Worm (Caenorhabditis elegans) whole organism, L1 larva: Measurements from ENCODE around the gene asd-1.

Experiments used
- C04F5.9 ChIP-seq: sonication (generic microtip); optimal IDR thresholded peaks from 2 replicates; lab custom pipeline; 2016; ENCODE audit warnings: missing genetic modification characterization, missing compliant biosample characterization
- ama-1 ChIP-seq: fragments of 150-350 bp; optimal IDR thresholded peaks from 2 replicates; lab custom pipeline; 2014
- blmp-1 ChIP-seq: fragments of 150-350 bp; optimal IDR thresholded peaks from 2 replicates; lab custom pipeline; 2014; ENCODE audit warnings: missing biosample characterization, missing genetic modification characterization
- lin-13 ChIP-seq: fragments of 150-350 bp; optimal IDR thresholded peaks from 2 replicates; lab custom pipeline; 2014; ENCODE audit warnings: missing biosample characterization, missing genetic modification reagents, missing genetic modification characterization
- lin-14 ChIP-seq: fragments of 200-800 bp; sonication (Bioruptor generic); optimal IDR thresholded peaks from 2 replicates; lab custom pipeline; 2018; ENCODE audit warnings: mild to moderate bottlenecking, missing genetic modification characterization, moderate library complexity, missing compliant biosample characterization
- nhr-20 ChIP-seq: sonication (generic microtip); optimal IDR thresholded peaks from 2 replicates; lab custom pipeline; 2016; ENCODE audit warnings: mild to moderate bottlenecking, missing genetic modification characterization, missing compliant biosample characterization
- zip-4 ChIP-seq: fragments of 200-800 bp; sonication (Bioruptor generic); optimal IDR thresholded peaks from 2 replicates; lab custom pipeline; 2018; ENCODE audit warnings: mild to moderate bottlenecking, missing genetic modification characterization, moderate library complexity, missing compliant biosample characterization

ce11 chrIII:4223668-4224127, 26.6 kb downstream of the asd-1 start:
- TF ChIP-seq lin-13 (GFP tag; lab: Kevin White, UChicago) (peak; percentile 62), zip-4 (GFP tag; lab: Kevin White, UChicago) (no peak), blmp-1 (peak; percentile 42), lin-14 (GFP tag; lab: Kevin White, UChicago) (peak; percentile 98), C04F5.9 (no peak), nhr-20 (peak; percentile 90), ama-1 (lab: Kevin White, UChicago) (no peak)
